Worm (Caenorhabditis elegans) whole organism, young adult: ENCODE data around the gene Y39G8B.10.

Experiments used
- B0035.1 ChIP-seq: sonication (generic microtip); optimal IDR thresholded peaks from 2 replicates; lab custom pipeline; 2016; ENCODE audit warnings: missing genetic modification characterization, mild to moderate bottlenecking, missing compliant biosample characterization, missing genotype, missing genetic modification reagents
- F23B12.7 ChIP-seq: sonication (generic microtip); optimal IDR thresholded peaks from 2 replicates; lab custom pipeline; 2017; ENCODE audit warnings: missing genetic modification characterization, mild to moderate bottlenecking, missing compliant biosample characterization, antibody characterized with exemption, moderate library complexity; ENCODE audit not compliant: insufficient read depth
- F37B4.10 ChIP-seq: fragments of 200-800 bp; sonication (Bioruptor generic); IDR thresholded peaks from 2 replicates; pipeline ENCODE4 v1.3.6; 2022; ENCODE audit warnings: missing genetic modification characterization, missing compliant biosample characterization
- F57A8.1 ChIP-seq: fragments of 200-800 bp; sonication (Bioruptor generic); optimal IDR thresholded peaks from 2 replicates; lab custom pipeline; 2018; ENCODE audit warnings: mild to moderate bottlenecking, missing genetic modification characterization, moderate library complexity, missing compliant biosample characterization
- T07F8.4 ChIP-seq: sonication (generic microtip); optimal IDR thresholded peaks from 2 replicates; lab custom pipeline; 2016; ENCODE audit warnings: mild to moderate bottlenecking, missing genetic modification characterization, moderate library complexity, missing compliant biosample characterization
- Y67H2A.10 ChIP-seq: fragments of 200-800 bp; sonication (Bioruptor generic); conservative IDR thresholded peaks from 2 replicates; pipeline ENCODE4 v1.3.6; 2022; ENCODE audit warnings: missing genetic modification reagents, missing genetic modification characterization, missing compliant biosample characterization
- Y95B8A.8 ChIP-seq: fragments of 200-800 bp; sonication (Bioruptor generic); IDR thresholded peaks from 2 replicates; pipeline ENCODE4 v1.3.6; 2022; ENCODE audit warnings: missing genetic modification reagents, missing genetic modification characterization, missing compliant biosample characterization
- aptf-3 ChIP-seq: fragments of 200-800 bp; sonication (Bioruptor generic); IDR thresholded peaks from 2 replicates; pipeline ENCODE4 v1.3.6; 2022; ENCODE audit warnings: missing genetic modification characterization, missing compliant biosample characterization
- atf-7 ChIP-seq: sonication (generic microtip); optimal IDR thresholded peaks from 2 replicates; lab custom pipeline; 2017; ENCODE audit warnings: mild to moderate bottlenecking, missing genetic modification characterization, missing compliant biosample characterization
- attf-6 ChIP-seq: fragments of 200-800 bp; sonication (Bioruptor generic); IDR thresholded peaks from 2 replicates; pipeline ENCODE4 v1.3.6; 2022; ENCODE audit warnings: missing genetic modification reagents, missing genetic modification characterization, missing compliant biosample characterization
- cebp-2 ChIP-seq: fragments of 200-800 bp; sonication (Bioruptor generic); IDR thresholded peaks from 2 replicates; pipeline ENCODE4 v1.3.6; 2022; ENCODE audit warnings: missing genetic modification characterization, missing compliant biosample characterization
- ceh-79 ChIP-seq: sonication (generic microtip); optimal IDR thresholded peaks from 2 replicates; lab custom pipeline; 2017; ENCODE audit warnings: mild to moderate bottlenecking, missing genetic modification characterization, missing compliant biosample characterization
- die-1 ChIP-seq: sonication (generic microtip); optimal IDR thresholded peaks from 2 replicates; lab custom pipeline; 2016; ENCODE audit warnings: missing genotype, mild to moderate bottlenecking, missing genetic modification characterization, missing compliant biosample characterization
- dox-1 ChIP-seq: fragments of 200-800 bp; sonication (Bioruptor generic); IDR thresholded peaks from 2 replicates; pipeline ENCODE4 v1.3.6; 2022; ENCODE audit warnings: missing genetic modification reagents, missing genetic modification characterization, missing compliant biosample characterization
- egl-18 ChIP-seq: fragments of 200-800 bp; sonication (Bioruptor generic); IDR thresholded peaks from 2 replicates; pipeline ENCODE4 v1.3.6; 2022; ENCODE audit warnings: missing genetic modification reagents, missing genetic modification characterization, missing compliant biosample characterization
- egrh-3 ChIP-seq: fragments of 200-800 bp; sonication (Bioruptor generic); IDR thresholded peaks from 2 replicates; pipeline ENCODE4 v1.3.6; 2022; ENCODE audit warnings: missing genetic modification reagents, missing genetic modification characterization, missing compliant biosample characterization
- him-1 ChIP-seq: sonication (generic microtip); optimal IDR thresholded peaks from 2 replicates; lab custom pipeline; 2016; ENCODE audit warnings: missing genotype, missing genetic modification reagents, missing genetic modification characterization, missing compliant biosample characterization
- hlh-26 ChIP-seq: fragments of 200-800 bp; sonication (Bioruptor generic); conservative IDR thresholded peaks from 2 replicates; pipeline ENCODE4 v1.3.6; 2022; ENCODE audit warnings: missing genetic modification reagents, missing genetic modification characterization, missing compliant biosample characterization
- hmg-1.2 ChIP-seq: fragments of 200-800 bp; sonication (Bioruptor generic); IDR thresholded peaks from 2 replicates; pipeline ENCODE4 v1.3.6; 2022; ENCODE audit warnings: missing genetic modification reagents, missing genetic modification characterization, missing compliant biosample characterization
- lin-35 ChIP-seq, 3 experiments: fragments of 150-350 bp in 2 of 3; sonication (generic microtip) in 1 of 3; optimal IDR thresholded peaks; 2 replicates each; lab custom pipeline; 2014 to 2018; ENCODE audit warnings: missing biosample characterization in 3 of 3, missing genetic modification characterization in 3 of 3, missing genetic modification reagents in 3 of 3
- lin-54 ChIP-seq: fragments of 200-800 bp; sonication (Bioruptor generic); optimal IDR thresholded peaks from 2 replicates; lab custom pipeline; 2018; ENCODE audit warnings: mild to moderate bottlenecking, missing genetic modification characterization, missing compliant biosample characterization
- lsl-1 ChIP-seq: fragments of 200-800 bp; sonication (Bioruptor generic); optimal IDR thresholded peaks from 2 replicates; lab custom pipeline; 2018; ENCODE audit warnings: mild to moderate bottlenecking, missing genetic modification characterization, moderate library complexity, missing compliant biosample characterization
- madf-8 ChIP-seq: fragments of 200-800 bp; sonication (Bioruptor generic); conservative IDR thresholded peaks from 2 replicates; pipeline ENCODE4 v1.3.6; 2022; ENCODE audit warnings: missing genetic modification reagents, missing genetic modification characterization, missing compliant biosample characterization
- mcd-1 ChIP-seq: fragments of 200-800 bp; sonication (Bioruptor generic); IDR thresholded peaks from 2 replicates; pipeline ENCODE4 v1.3.6; 2022; ENCODE audit warnings: missing genetic modification reagents, missing genetic modification characterization, missing compliant biosample characterization
- mel-28 ChIP-seq: sonication (generic microtip); optimal IDR thresholded peaks from 2 replicates; lab custom pipeline; 2016; ENCODE audit warnings: borderline replicate concordance, mild to moderate bottlenecking, missing genetic modification characterization, missing compliant biosample characterization
- mes-4 ChIP-seq: sonication (generic microtip); optimal IDR thresholded peaks from 2 replicates; lab custom pipeline; 2016; ENCODE audit warnings: missing genotype, missing genetic modification characterization, missing compliant biosample characterization
- nfya-1 ChIP-seq: sonication (generic microtip); optimal IDR thresholded peaks from 2 replicates; lab custom pipeline; 2017; ENCODE audit warnings: antibody characterized with exemption, missing compliant biosample characterization, missing genetic modification characterization, borderline replicate concordance; ENCODE audit not compliant: insufficient read depth
- nfya-2 ChIP-seq: fragments of 200-800 bp; sonication (Bioruptor generic); IDR thresholded peaks from 2 replicates; pipeline ENCODE4 v1.3.6; 2022; ENCODE audit warnings: missing genetic modification reagents, missing genetic modification characterization, missing compliant biosample characterization
- nhr-27 ChIP-seq: fragments of 200-800 bp; sonication (Bioruptor generic); optimal IDR thresholded peaks from 2 replicates; lab custom pipeline; 2018; ENCODE audit warnings: mild to moderate bottlenecking, missing genetic modification characterization, moderate library complexity, missing compliant biosample characterization
- sea-2 ChIP-seq: fragments of 200-800 bp; sonication (Bioruptor generic); IDR thresholded peaks from 2 replicates; pipeline ENCODE4 v1.3.6; 2022; ENCODE audit warnings: missing genetic modification characterization, missing compliant biosample characterization
- snpc-4 ChIP-seq, 5 experiments: fragments of 150-350 bp in 1 of 5; sonication (generic microtip) in 4 of 5; optimal IDR thresholded peaks; 2 replicates each; lab custom pipeline; 2014 to 2018; ENCODE audit warnings: missing genetic modification characterization in 5 of 5, missing biosample characterization in 3 of 5, antibody characterized with exemption in 2 of 5, mild to moderate bottlenecking in 2 of 5, missing compliant biosample characterization in 2 of 5, missing genotype in 2 of 5, moderate library complexity in 2 of 5, missing genetic modification reagents in 1 of 5
- somi-1 ChIP-seq: fragments of 200-800 bp; sonication (Bioruptor generic); optimal IDR thresholded peaks from 2 replicates; lab custom pipeline; 2018; ENCODE audit warnings: mild to moderate bottlenecking, missing genetic modification characterization, missing compliant biosample characterization
- sptf-2 ChIP-seq: fragments of 200-800 bp; sonication (Bioruptor generic); optimal IDR thresholded peaks from 2 replicates; lab custom pipeline; 2018; ENCODE audit warnings: mild to moderate bottlenecking, missing genetic modification characterization, missing compliant biosample characterization
- tbp1 ChIP-seq: fragments of 200-800 bp; sonication (Bioruptor generic); optimal IDR thresholded peaks from 2 replicates; lab custom pipeline; 2018; ENCODE audit warnings: mild to moderate bottlenecking, missing genetic modification characterization, missing compliant biosample characterization
- tlf-1 ChIP-seq: fragments of 200-800 bp; sonication (Bioruptor generic); optimal IDR thresholded peaks from 2 replicates; lab custom pipeline; 2018; ENCODE audit warnings: mild to moderate bottlenecking, missing genetic modification characterization, missing compliant biosample characterization
- unc-62 ChIP-seq: fragments of 150-350 bp; optimal IDR thresholded peaks from 2 replicates; lab custom pipeline; 2014; ENCODE audit warnings: missing biosample characterization, missing genetic modification reagents, missing genetic modification characterization
- zfh-2 ChIP-seq: fragments of 200-800 bp; sonication (Bioruptor generic); conservative IDR thresholded peaks from 2 replicates; pipeline ENCODE4 v1.3.6; 2022; ENCODE audit warnings: missing genetic modification reagents, missing genetic modification characterization, missing compliant biosample characterization
- ztf-25 ChIP-seq: fragments of 200-800 bp; sonication (Bioruptor generic); IDR thresholded peaks from 2 replicates; pipeline ENCODE4 v1.3.6; 2022; ENCODE audit warnings: missing genetic modification reagents, missing genetic modification characterization, missing compliant biosample characterization
- ztf-26 ChIP-seq: sonication (generic microtip); optimal IDR thresholded peaks from 2 replicates; lab custom pipeline; 2017; ENCODE audit warnings: missing genetic modification characterization, missing compliant biosample characterization
- ztf-3 ChIP-seq: fragments of 200-800 bp; sonication (Bioruptor generic); optimal IDR thresholded peaks from 2 replicates; lab custom pipeline; 2018; ENCODE audit warnings: mild to moderate bottlenecking, missing genetic modification characterization, missing compliant biosample characterization

Y39G8B.10 gene

ce11 chrII:13954077-13954476 lies 28.8 kb downstream of the Y39G8B.10 start (continued):
- TF ChIP-seq somi-1 (GFP tag; lab: Kevin White, UChicago) (no peak), tbp1 (GFP tag; lab: Kevin White, UChicago) (peak; percentile 19), him-1 (tag; lab: Kevin White, UChicago) (no peak), sptf-2 (GFP tag; lab: Kevin White, UChicago) (no peak), ztf-26 (tag; lab: Kevin White, UChicago) (peak; percentile 60), lsl-1 (no peak), nfya-1 (tag; lab: Kevin White, UChicago) (no peak), F37B4.10 (GFP tag; lab: Robert Waterston, UW) (no peak), cebp-2 (0 out of 2 replicates have a peak, but pooled peaks have one; percentile 79), aptf-3 (no peak), mcd-1 (no peak), F23B12.7 (tag; lab: Kevin White, UChicago) (no peak), egl-18 (no peak), B0035.1 (no peak), sea-2 (no peak), attf-6 (GFP tag; lab: Robert Waterston, UW) (no peak), hmg-1.2 (peak; percentile 61), T07F8.4 (tag; lab: Kevin White, UChicago) (no peak), unc-62 (GFP tag; lab: Kevin White, UChicago) (no peak), Y67H2A.10 (GFP tag; lab: Robert Waterston, UW) (no peak), nfya-2 (no peak), ceh-79 (no peak), hlh-26 (GFP tag; lab: Robert Waterston, UW) (no peak), lin-35 (GFP tag; optimal IDR thresholded peaks at IDR 0.05; lab: Kevin White, UChicago) (no peak), atf-7 (tag; lab: Kevin White, UChicago) (no peak), madf-8 (GFP tag; lab: Robert Waterston, UW) (no peak), F57A8.1 (GFP tag; lab: Kevin White, UChicago) (no peak), die-1 (tag; lab: Kevin White, UChicago) (no peak), snpc-4 (GFP tag; optimal IDR thresholded peaks at IDR 0.05; lab: Kevin White, UChicago) (no peak), snpc-4 (tag; optimal IDR thresholded peaks at IDR 0.05; lab: Kevin White, UChicago) (peak in 2 of 4 experiments; percentile 48 to 61), tlf-1 (GFP tag; lab: Kevin White, UChicago) (no peak), mel-28 (no peak), nhr-27 (tag; lab: Kevin White, UChicago) (no peak), mes-4 (no peak), lin-54 (GFP tag; lab: Kevin White, UChicago) (no peak), Y95B8A.8 (GFP tag; lab: Robert Waterston, UW) (no peak), ztf-25 (GFP tag; lab: Robert Waterston, UW) (no peak), dox-1 (GFP tag; lab: Robert Waterston, UW) (peak; percentile 42), zfh-2 (GFP tag; lab: Robert Waterston, UW) (peak; percentile 31; the same call in 1 of the 2 replicates)
- TF ChIP-seq, all 124 proteins: peak for 10

ce11 chrII:13951986-13952385 lies 30.9 kb downstream of the Y39G8B.10 start:
- no peak for TF ChIP-seq ztf-3 (GFP tag; lab: Kevin White, UChicago)
- peak; percentile 66; the same call in 1 of the 2 replicates for TF ChIP-seq egrh-3 (GFP tag; lab: Robert Waterston, UW)
- TF ChIP-seq zfh-2 (GFP tag; lab: Robert Waterston, UW) = peak; percentile 77
